Worm (Caenorhabditis elegans) whole organism, early embryonic: ENCODE results near the gene F28A10.7.
"Not testable (repeated sequence)": the region's sequence is repeated elsewhere in the genome, so short reads cannot be mapped to it uniquely, and the experiment has no call there.

Source experiments
- B0310.2 ChIP-seq: sonication (generic microtip); optimal IDR thresholded peaks from 2 replicates; lab custom pipeline; 2016; ENCODE audit warnings: mild to moderate bottlenecking, missing genetic modification characterization, missing compliant biosample characterization
- F13C5.2 ChIP-seq: sonication (generic microtip); optimal IDR thresholded peaks from 2 replicates; lab custom pipeline; 2017; ENCODE audit warnings: mild to moderate bottlenecking, missing genetic modification characterization, inconsistent platforms, missing compliant biosample characterization
- aly-1 ChIP-seq: sonication (generic microtip); optimal IDR thresholded peaks from 2 replicates; lab custom pipeline; 2016; ENCODE audit warnings: missing genetic modification characterization, missing compliant biosample characterization
- ama-1 ChIP-seq: fragments of 150-350 bp; optimal IDR thresholded peaks from 2 replicates; lab custom pipeline; 2014
- ceh-13 ChIP-seq: fragments of 200-800 bp; sonication (Bioruptor generic); optimal IDR thresholded peaks from 2 replicates; lab custom pipeline; 2018; ENCODE audit warnings: mild to moderate bottlenecking, missing genetic modification characterization, missing compliant biosample characterization
- ceh-36 ChIP-seq: sonication (generic microtip); optimal IDR thresholded peaks from 2 replicates; lab custom pipeline; 2016; ENCODE audit warnings: missing genetic modification characterization, inconsistent platforms, missing compliant biosample characterization
- ets-7 ChIP-seq: sonication (generic microtip); optimal IDR thresholded peaks from 2 replicates; lab custom pipeline; 2016; ENCODE audit warnings: missing genotype, missing genetic modification characterization, missing compliant biosample characterization
- flt-1 ChIP-seq: fragments of 200-800 bp; sonication (Bioruptor generic); IDR thresholded peaks from 2 replicates; pipeline ENCODE4 v1.3.6; 2022; ENCODE audit warnings: missing genetic modification characterization, missing compliant biosample characterization
- hmbx-1 ChIP-seq: sonication (generic microtip); optimal IDR thresholded peaks from 2 replicates; lab custom pipeline; 2016; ENCODE audit warnings: mild to moderate bottlenecking, missing genetic modification characterization, missing compliant biosample characterization
- hmg-4 ChIP-seq: fragments of 200-800 bp; sonication (Bioruptor generic); optimal IDR thresholded peaks from 2 replicates; lab custom pipeline; 2018; ENCODE audit warnings: mild to moderate bottlenecking, missing genetic modification characterization, missing compliant biosample characterization
- hnd-1 ChIP-seq: sonication (generic microtip); optimal IDR thresholded peaks from 2 replicates; lab custom pipeline; 2016; ENCODE audit warnings: missing genetic modification characterization, missing compliant biosample characterization
- pes-1 ChIP-seq: fragments of 200-800 bp; sonication (Bioruptor generic); IDR thresholded peaks from 2 replicates; pipeline ENCODE4 v1.3.6; 2022; ENCODE audit warnings: missing genetic modification reagents, missing genetic modification characterization, missing compliant biosample characterization
- scrt-1 ChIP-seq: fragments of 200-800 bp; sonication (Bioruptor generic); IDR thresholded peaks from 2 replicates; pipeline ENCODE4 v1.3.6; 2022; ENCODE audit warnings: missing genetic modification characterization, missing compliant biosample characterization
- sea-1 ChIP-seq: fragments of 200-800 bp; sonication (Bioruptor generic); conservative IDR thresholded peaks from 2 replicates; pipeline ENCODE4 v1.3.6; 2022; ENCODE audit warnings: missing genetic modification characterization, missing compliant biosample characterization
- tbx-11 ChIP-seq: fragments of 200-800 bp; sonication (Bioruptor generic); IDR thresholded peaks from 2 replicates; pipeline ENCODE4 v1.3.6; 2022; ENCODE audit warnings: missing genetic modification characterization, missing compliant biosample characterization
- tbx-37 ChIP-seq: fragments of 200-800 bp; sonication (Bioruptor generic); conservative IDR thresholded peaks from 2 replicates; pipeline ENCODE4 v1.3.6; 2022; ENCODE audit warnings: missing genetic modification reagents, missing genetic modification characterization, missing compliant biosample characterization
- tra-4 ChIP-seq: sonication (generic microtip); optimal IDR thresholded peaks from 2 replicates; lab custom pipeline; 2017; ENCODE audit warnings: missing genetic modification characterization, missing compliant biosample characterization

The F28A10.7 gene

DNA sequence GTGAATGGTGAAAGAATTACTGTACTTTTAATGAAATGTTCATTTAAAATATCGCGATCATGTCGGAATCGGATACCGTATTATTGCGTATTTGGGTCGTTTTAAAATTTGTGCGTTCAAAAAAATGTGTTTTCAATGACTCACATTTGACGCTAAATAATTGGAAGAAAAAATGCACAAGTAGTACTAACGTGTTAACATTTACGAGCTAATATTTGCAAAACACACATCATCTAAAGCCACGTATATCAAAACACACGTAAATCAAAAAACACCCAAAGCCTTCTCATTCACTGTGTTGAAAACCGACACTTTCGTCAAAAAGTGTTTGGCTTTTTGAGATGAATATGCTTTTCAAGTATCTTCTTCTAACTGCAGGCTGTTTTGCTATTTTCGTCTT lies 20.0 kb downstream of the F28A10.7 start, which contains the start of gene F28A10.1:
Gene F28A10.1, plus strand, starts transcription at position 301 of the 400 bp plus-strand sequence.
- TF ChIP-seq pes-1 (GFP tag; lab: Robert Waterston, UW) (no peak), ama-1 (no peak), scrt-1 (no peak), B0310.2 (tag; lab: Kevin White, UChicago) (no peak), hnd-1 (no peak), hmg-4 (GFP tag; lab: Kevin White, UChicago) (no peak), flt-1 (GFP tag; lab: Robert Waterston, UW) (no peak), ceh-13 (GFP tag; lab: Kevin White, UChicago) (no peak), sea-1 (GFP tag; lab: Robert Waterston, UW) (no peak), tra-4 (tag; lab: Kevin White, UChicago) (no peak), ceh-36 (tag; lab: Kevin White, UChicago) (no peak), hmbx-1 (tag; lab: Kevin White, UChicago) (no peak), ets-7 (tag; lab: Kevin White, UChicago) (no peak), aly-1 (tag; lab: Kevin White, UChicago) (no peak), tbx-11 (GFP tag; lab: Robert Waterston, UW) (no peak), tbx-37 (no peak), F13C5.2 (no peak)

DNA sequence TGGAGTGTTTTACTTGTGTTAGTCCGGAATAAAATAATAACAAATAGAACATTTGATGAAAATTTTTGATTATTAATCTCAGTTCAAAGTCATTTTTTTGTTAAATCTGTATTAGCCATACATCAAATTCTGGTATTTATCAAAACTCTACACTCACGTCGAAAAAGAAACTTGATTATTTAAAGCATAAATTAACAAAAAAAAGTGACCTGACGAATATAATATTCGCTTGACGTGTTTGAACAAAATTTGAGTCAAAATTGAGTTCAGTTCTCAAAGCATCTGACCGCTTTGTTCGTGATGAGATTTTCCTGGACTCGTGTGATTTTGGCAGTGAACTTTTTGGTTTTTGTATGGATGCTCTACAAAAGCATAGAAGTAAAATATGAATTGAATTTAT lies 22.0 kb downstream of the F28A10.7 start, which contains the start of gene F46F5.10:
Gene F46F5.10, plus strand, starts transcription at position 301 of the 400 bp plus-strand sequence.
- no peak for TF ChIP-seq tbx-11 (GFP tag; lab: Robert Waterston, UW)
- TF ChIP-seq ama-1: no peak
- no peak for TF ChIP-seq aly-1 (tag; lab: Kevin White, UChicago)
- no peak for TF ChIP-seq B0310.2 (tag; lab: Kevin White, UChicago)
- TF ChIP-seq hnd-1: no peak
- TF ChIP-seq hmg-4 (GFP tag; lab: Kevin White, UChicago): no peak
- TF ChIP-seq pes-1 (GFP tag; lab: Robert Waterston, UW): no peak
- TF ChIP-seq flt-1 (GFP tag; lab: Robert Waterston, UW): no peak
- TF ChIP-seq ceh-13 (GFP tag; lab: Kevin White, UChicago): no peak
- no peak for TF ChIP-seq tbx-37
- no peak for TF ChIP-seq sea-1 (GFP tag; lab: Robert Waterston, UW)
- TF ChIP-seq scrt-1: no peak
- TF ChIP-seq F13C5.2: no peak
- no peak for TF ChIP-seq ceh-36 (tag; lab: Kevin White, UChicago)
- TF ChIP-seq hmbx-1 (tag; lab: Kevin White, UChicago): no peak

DNA sequence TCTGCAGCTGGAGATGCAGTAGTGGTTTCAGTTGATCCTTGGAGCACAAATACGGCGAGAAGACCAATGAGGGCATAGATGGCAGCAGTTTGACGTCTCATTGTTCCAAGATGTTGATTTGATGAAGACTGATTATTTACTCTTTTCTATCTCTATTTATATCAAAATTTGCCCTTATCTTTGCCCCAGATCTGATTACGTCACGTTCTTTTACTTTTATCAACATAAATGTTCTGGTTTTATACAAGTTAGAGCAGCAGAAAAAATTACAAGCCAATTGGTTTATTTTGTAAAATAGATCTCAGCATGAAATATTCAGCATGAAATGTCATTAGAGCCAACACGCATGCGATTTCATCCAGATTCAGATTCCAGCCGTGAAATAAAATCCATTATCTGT lies 22.8 kb downstream of the F28A10.7 start, which contains the start of gene msrp-4:
Gene msrp-4, minus strand, starts transcription at position 101 of the 400 bp plus-strand sequence.
- not testable (repeated sequence) for TF ChIP-seq pes-1 (GFP tag; lab: Robert Waterston, UW); tra-4 (tag; lab: Kevin White, UChicago); tbx-11 (GFP tag; lab: Robert Waterston, UW)

DNA sequence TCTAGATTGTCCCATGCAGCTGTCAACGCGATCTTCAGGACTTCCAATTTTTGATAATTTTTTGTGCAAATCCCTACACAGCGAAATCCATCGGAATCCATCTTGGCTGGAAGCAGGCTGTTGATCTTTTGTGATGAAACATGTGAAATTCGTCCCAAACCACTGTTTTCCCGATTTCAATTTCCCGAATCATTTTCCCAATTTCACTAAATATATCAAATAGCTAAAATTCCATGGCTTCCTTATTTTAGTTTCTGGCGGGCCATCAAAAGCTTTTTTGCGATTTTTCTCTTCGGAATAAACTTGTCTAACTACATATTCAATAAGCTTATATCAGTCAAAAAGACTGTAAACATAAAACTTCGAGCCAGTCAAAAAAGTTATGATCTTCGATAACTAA lies 24.0 kb downstream of the F28A10.7 start, which contains the start of gene F46F5.8:
Gene F46F5.8, minus strand, starts transcription at position 101 of the 400 bp plus-strand sequence.
- TF ChIP-seq ceh-36 (tag; lab: Kevin White, UChicago) (no peak), tbx-11 (GFP tag; lab: Robert Waterston, UW) (no peak), hmg-4 (GFP tag; lab: Kevin White, UChicago) (no peak), scrt-1 (no peak), sea-1 (GFP tag; lab: Robert Waterston, UW) (no peak)

DNA sequence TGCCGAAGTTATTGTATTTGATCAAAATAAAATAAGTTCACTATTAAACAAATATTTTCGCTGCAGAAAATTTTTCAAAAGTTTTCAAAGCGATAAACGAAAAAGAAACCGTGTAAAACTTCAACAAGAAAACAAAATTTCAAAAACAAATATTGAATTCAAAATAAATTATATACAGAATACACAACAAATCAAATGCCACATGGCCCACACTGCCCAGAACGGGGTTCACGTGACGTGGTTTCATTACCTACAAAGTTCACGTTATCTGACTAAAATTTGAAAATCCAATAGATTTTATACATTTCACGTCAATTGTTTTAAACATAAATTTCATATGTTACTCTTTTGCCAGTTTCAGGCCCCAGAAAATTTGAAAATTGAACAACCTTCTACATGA lies 25.0 kb downstream of the F28A10.7 start, which contains the start of gene F46F5.7:
Gene F46F5.7, minus strand, starts transcription at position 101 of the 400 bp plus-strand sequence.
- TF ChIP-seq tbx-11 (GFP tag; lab: Robert Waterston, UW) (no peak), hnd-1 (no peak), ceh-36 (tag; lab: Kevin White, UChicago) (no peak), tbx-37 (no peak), ets-7 (tag; lab: Kevin White, UChicago) (no peak), tra-4 (tag; lab: Kevin White, UChicago) (no peak), aly-1 (tag; lab: Kevin White, UChicago) (no peak), ama-1 (no peak)

DNA sequence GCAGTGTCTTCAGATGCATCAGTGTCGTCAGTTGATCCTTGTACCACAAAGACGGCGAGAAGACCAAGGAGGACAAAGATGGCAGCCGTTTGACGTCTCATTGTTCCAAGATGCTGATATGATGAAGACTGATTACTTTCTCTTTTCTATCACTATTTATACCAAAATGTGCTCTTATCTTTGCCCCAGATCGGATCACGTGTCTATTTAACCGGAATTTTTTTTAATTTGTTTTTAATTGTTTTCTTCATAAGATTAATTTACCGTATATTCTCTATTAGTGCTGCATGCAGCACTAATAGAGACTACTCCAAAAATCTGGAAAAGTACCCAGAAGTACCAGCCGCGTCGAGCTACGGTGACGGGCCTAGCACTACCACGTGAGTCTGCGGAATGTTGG lies 30.8 kb downstream of the F28A10.7 start, which contains the start of gene msrp-3:
Gene msrp-3, minus strand, starts transcription at position 101 of the 400 bp plus-strand sequence.
- TF ChIP-seq tbx-37 (no peak), flt-1 (GFP tag; lab: Robert Waterston, UW) (no peak), B0310.2 (tag; lab: Kevin White, UChicago) (no peak), ceh-13 (GFP tag; lab: Kevin White, UChicago) (no peak), tra-4 (tag; lab: Kevin White, UChicago) (no peak), scrt-1 (no peak), tbx-11 (GFP tag; lab: Robert Waterston, UW) (no peak), F13C5.2 (no peak), hmbx-1 (tag; lab: Kevin White, UChicago) (no peak), ets-7 (tag; lab: Kevin White, UChicago) (no peak), hmg-4 (GFP tag; lab: Kevin White, UChicago) (no peak), ceh-36 (tag; lab: Kevin White, UChicago) (no peak), sea-1 (GFP tag; lab: Robert Waterston, UW) (no peak), hnd-1 (no peak)

DNA sequence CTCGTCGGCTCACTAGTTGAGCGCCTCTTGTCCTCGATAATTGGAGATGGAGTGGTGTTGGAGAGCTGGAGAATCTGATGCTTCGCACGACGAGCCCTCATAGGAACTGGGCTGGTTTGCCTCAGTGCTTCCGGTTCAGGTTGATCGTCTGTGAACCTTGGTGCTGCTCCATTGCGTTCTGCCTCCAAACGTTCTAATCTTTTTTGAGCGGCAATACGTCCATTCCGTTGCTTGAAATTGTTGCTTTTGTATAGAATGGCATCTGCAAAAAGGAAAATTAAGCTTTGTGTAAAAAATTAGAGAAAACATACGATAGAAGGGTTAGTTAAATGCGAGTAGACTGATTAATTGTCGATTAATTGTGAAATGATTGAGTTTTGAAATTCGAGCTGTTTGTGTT lies 32.6 kb downstream of the F28A10.7 start, which contains the start of gene F46F5.5:
Gene F46F5.5, minus strand, starts transcription at position 101 of the 400 bp plus-strand sequence.
- no peak for TF ChIP-seq F13C5.2
- TF ChIP-seq hmbx-1 (tag; lab: Kevin White, UChicago): no peak
- TF ChIP-seq ets-7 (tag; lab: Kevin White, UChicago): no peak
- no peak for TF ChIP-seq ceh-36 (tag; lab: Kevin White, UChicago)
- TF ChIP-seq B0310.2 (tag; lab: Kevin White, UChicago): no peak
- no peak for TF ChIP-seq hnd-1
- TF ChIP-seq ceh-13 (GFP tag; lab: Kevin White, UChicago): no peak
- TF ChIP-seq hmg-4 (GFP tag; lab: Kevin White, UChicago): no peak
- TF ChIP-seq aly-1 (tag; lab: Kevin White, UChicago): no peak
- TF ChIP-seq pes-1 (GFP tag; lab: Robert Waterston, UW): no peak
- no peak for TF ChIP-seq flt-1 (GFP tag; lab: Robert Waterston, UW)
- TF ChIP-seq ama-1: no peak
